Worm (Caenorhabditis elegans) whole organism, L1 larva: ENCODE measurements around the gene sqt-2.

Experiments used
- C04F5.9 ChIP-seq: sonication (generic microtip); optimal IDR thresholded peaks from 2 replicates; lab custom pipeline; 2016; ENCODE audit warnings: missing genetic modification characterization, missing compliant biosample characterization
- F16B12.6 ChIP-seq: fragments of 150-350 bp; optimal IDR thresholded peaks from 2 replicates; lab custom pipeline; 2014; ENCODE audit warnings: missing biosample characterization, missing genetic modification characterization
- alr-1 ChIP-seq: fragments of 200-800 bp; sonication (Bioruptor generic); optimal IDR thresholded peaks from 2 replicates; lab custom pipeline; 2018; ENCODE audit warnings: borderline replicate concordance, mild to moderate bottlenecking, missing genetic modification characterization, missing compliant biosample characterization
- ama-1 ChIP-seq: fragments of 150-350 bp; optimal IDR thresholded peaks from 2 replicates; lab custom pipeline; 2014
- blmp-1 ChIP-seq: fragments of 150-350 bp; optimal IDR thresholded peaks from 2 replicates; lab custom pipeline; 2014; ENCODE audit warnings: missing biosample characterization, missing genetic modification characterization
- ceh-8 ChIP-seq: fragments of 200-800 bp; sonication (Bioruptor generic); optimal IDR thresholded peaks from 2 replicates; lab custom pipeline; 2018; ENCODE audit warnings: mild to moderate bottlenecking, missing genetic modification characterization, moderate library complexity, missing compliant biosample characterization
- ceh-90 ChIP-seq: sonication (generic microtip); optimal IDR thresholded peaks from 2 replicates; lab custom pipeline; 2016; ENCODE audit warnings: missing genetic modification characterization, missing compliant biosample characterization
- egl-13 ChIP-seq: sonication (generic microtip); optimal IDR thresholded peaks from 2 replicates; lab custom pipeline; 2016; ENCODE audit warnings: missing genotype, missing genetic modification reagents, missing genetic modification characterization, missing compliant biosample characterization
- elt-3 ChIP-seq, 6 experiments: fragments of 150-350 bp in 1 of 6; sonication (generic microtip); optimal IDR thresholded peaks; 2 replicates each; lab custom pipeline; 2017 to 2018; ENCODE audit warnings: missing biosample characterization in 6 of 6, missing genetic modification characterization in 6 of 6, inconsistent platforms in 1 of 6
- fkh-10 ChIP-seq: sonication (generic microtip); optimal IDR thresholded peaks from 2 replicates; lab custom pipeline; 2017; ENCODE audit warnings: missing biosample characterization, missing genetic modification reagents, missing genetic modification characterization
- fkh-4 ChIP-seq: sonication (generic microtip); optimal IDR thresholded peaks from 2 replicates; lab custom pipeline; 2016; ENCODE audit warnings: missing compliant biosample characterization, missing genetic modification characterization, borderline replicate concordance
- fkh-8 ChIP-seq: sonication (generic microtip); optimal IDR thresholded peaks from 2 replicates; lab custom pipeline; 2016; ENCODE audit warnings: mild to moderate bottlenecking, missing genetic modification characterization, missing compliant biosample characterization
- grh-1 ChIP-seq: fragments of 200-800 bp; sonication (Bioruptor generic); IDR thresholded peaks from 2 replicates; pipeline ENCODE4 v1.3.6; 2022; ENCODE audit warnings: missing genetic modification reagents, missing genetic modification characterization, missing compliant biosample characterization
- hlh-17 ChIP-seq: fragments of 200-800 bp; sonication (Bioruptor generic); optimal IDR thresholded peaks from 2 replicates; lab custom pipeline; 2018; ENCODE audit warnings: missing genetic modification characterization, mild to moderate bottlenecking, missing compliant biosample characterization, moderate library complexity, borderline replicate concordance
- irx-1 ChIP-seq: sonication (generic microtip); optimal IDR thresholded peaks from 2 replicates; lab custom pipeline; 2016; ENCODE audit warnings: missing genetic modification characterization, missing compliant biosample characterization
- isw-1 ChIP-seq: fragments of 200-800 bp; sonication (Bioruptor generic); IDR thresholded peaks from 2 replicates; pipeline ENCODE4 v1.3.6; 2022; ENCODE audit warnings: missing genetic modification characterization, missing compliant biosample characterization
- lin-13 ChIP-seq: fragments of 150-350 bp; optimal IDR thresholded peaks from 2 replicates; lab custom pipeline; 2014; ENCODE audit warnings: missing biosample characterization, missing genetic modification reagents, missing genetic modification characterization
- lin-14 ChIP-seq: fragments of 200-800 bp; sonication (Bioruptor generic); optimal IDR thresholded peaks from 2 replicates; lab custom pipeline; 2018; ENCODE audit warnings: mild to moderate bottlenecking, missing genetic modification characterization, moderate library complexity, missing compliant biosample characterization
- lin-15B ChIP-seq: fragments of 150-350 bp; sonication (generic microtip); optimal IDR thresholded peaks from 3 replicates; lab custom pipeline; 2014; ENCODE audit warnings: missing biosample characterization, missing genetic modification characterization
- lin-35 ChIP-seq, 2 experiments: fragments of 150-350 bp; optimal IDR thresholded peaks; 2 replicates each; lab custom pipeline; 2014; ENCODE audit warnings: missing biosample characterization in 2 of 2, missing genetic modification characterization in 2 of 2, missing genetic modification reagents in 2 of 2
- lir-3 ChIP-seq: sonication (generic microtip); optimal IDR thresholded peaks from 2 replicates; lab custom pipeline; 2016; ENCODE audit warnings: mild to moderate bottlenecking, missing genetic modification characterization, moderate library complexity, missing compliant biosample characterization; ENCODE audit not compliant: poor library complexity
- lsy-2 ChIP-seq, 2 experiments: fragments of 150-350 bp; optimal IDR thresholded peaks; 2 replicates each; lab custom pipeline; 2014; ENCODE audit warnings: missing biosample characterization in 2 of 2, missing genetic modification characterization in 2 of 2
- mab-9 ChIP-seq: fragments of 200-800 bp; sonication (Bioruptor generic); IDR thresholded peaks from 2 replicates; pipeline ENCODE4 v1.3.6; 2022; ENCODE audit warnings: missing genetic modification reagents, missing genetic modification characterization, missing compliant biosample characterization
- nhr-11 ChIP-seq: fragments of 150-350 bp; optimal IDR thresholded peaks from 2 replicates; lab custom pipeline; 2014; ENCODE audit warnings: missing biosample characterization, missing genetic modification characterization
- nhr-19 ChIP-seq: fragments of 200-800 bp; sonication (Bioruptor generic); conservative IDR thresholded peaks from 2 replicates; pipeline ENCODE4 v1.3.6; 2022; ENCODE audit warnings: missing genetic modification characterization, missing compliant biosample characterization
- nhr-20 ChIP-seq: sonication (generic microtip); optimal IDR thresholded peaks from 2 replicates; lab custom pipeline; 2016; ENCODE audit warnings: mild to moderate bottlenecking, missing genetic modification characterization, missing compliant biosample characterization
- nhr-28 ChIP-seq: fragments of 150-350 bp; optimal IDR thresholded peaks from 2 replicates; lab custom pipeline; 2014; ENCODE audit warnings: missing biosample characterization, missing genetic modification characterization
- nhr-47 ChIP-seq: sonication (generic microtip); optimal IDR thresholded peaks from 2 replicates; lab custom pipeline; 2016; ENCODE audit warnings: mild to moderate bottlenecking, missing genetic modification characterization, moderate library complexity, missing compliant biosample characterization
- nhr-71 ChIP-seq: sonication (generic microtip); optimal IDR thresholded peaks from 2 replicates; lab custom pipeline; 2016; ENCODE audit warnings: mild to moderate bottlenecking, missing genetic modification characterization, moderate library complexity, missing compliant biosample characterization
- nhr-76 ChIP-seq: sonication (generic microtip); optimal IDR thresholded peaks from 2 replicates; lab custom pipeline; 2017; ENCODE audit warnings: missing biosample characterization, missing genetic modification characterization
- nhr-85 ChIP-seq: sonication (generic microtip); peaks from one replicate; lab custom pipeline; 2016; ENCODE audit warnings: missing genetic modification characterization, inconsistent platforms, missing compliant biosample characterization
- nhr-90 ChIP-seq: sonication (generic microtip); optimal IDR thresholded peaks from 2 replicates; lab custom pipeline; 2016; ENCODE audit warnings: mild to moderate bottlenecking, missing genetic modification characterization, missing compliant biosample characterization; ENCODE audit not compliant: poor library complexity
- pag-3 ChIP-seq: sonication (generic microtip); optimal IDR thresholded peaks from 2 replicates; lab custom pipeline; 2017; ENCODE audit warnings: missing genetic modification characterization, mild to moderate bottlenecking, missing compliant biosample characterization, antibody characterized with exemption, borderline replicate concordance; ENCODE audit not compliant: insufficient read depth
- pax-3 ChIP-seq: fragments of 200-800 bp; sonication (Bioruptor generic); optimal IDR thresholded peaks from 2 replicates; lab custom pipeline; 2018; ENCODE audit warnings: mild to moderate bottlenecking, missing genetic modification characterization, moderate library complexity, missing compliant biosample characterization
- snpc-4 ChIP-seq: fragments of 150-350 bp; optimal IDR thresholded peaks from 2 replicates; lab custom pipeline; 2014; ENCODE audit warnings: missing biosample characterization, missing genetic modification characterization
- snu-23 ChIP-seq: sonication (generic microtip); optimal IDR thresholded peaks from 2 replicates; lab custom pipeline; 2016; ENCODE audit warnings: missing genetic modification characterization, missing compliant biosample characterization
- sptf-1 ChIP-seq: fragments of 150-350 bp; optimal IDR thresholded peaks from 2 replicates; lab custom pipeline; 2014; ENCODE audit warnings: missing biosample characterization, missing genetic modification characterization
- swsn-7 ChIP-seq: sonication (generic microtip); optimal IDR thresholded peaks from 2 replicates; lab custom pipeline; 2016; ENCODE audit warnings: missing genetic modification characterization, missing compliant biosample characterization
- tbx-2 ChIP-seq: sonication (generic microtip); optimal IDR thresholded peaks from 2 replicates; lab custom pipeline; 2016; ENCODE audit warnings: missing genetic modification characterization, missing compliant biosample characterization
- tlp-1 ChIP-seq: fragments of 150-350 bp; optimal IDR thresholded peaks from 2 replicates; lab custom pipeline; 2014; ENCODE audit warnings: missing biosample characterization, missing genetic modification characterization
- unc-62 ChIP-seq: fragments of 150-350 bp; optimal IDR thresholded peaks from 2 replicates; lab custom pipeline; 2014; ENCODE audit warnings: missing biosample characterization, missing genetic modification reagents, missing genetic modification characterization
- unc-86 ChIP-seq: sonication (generic microtip); optimal IDR thresholded peaks from 2 replicates; lab custom pipeline; 2016; ENCODE audit warnings: missing genetic modification characterization, missing compliant biosample characterization
- unc-98 ChIP-seq: fragments of 200-800 bp; sonication (Bioruptor generic); IDR thresholded peaks from 2 replicates; pipeline ENCODE4 v1.3.6; 2022; ENCODE audit warnings: missing genetic modification characterization, missing compliant biosample characterization
- zip-4 ChIP-seq: fragments of 200-800 bp; sonication (Bioruptor generic); optimal IDR thresholded peaks from 2 replicates; lab custom pipeline; 2018; ENCODE audit warnings: mild to moderate bottlenecking, missing genetic modification characterization, moderate library complexity, missing compliant biosample characterization
- ztf-4 ChIP-seq: fragments of 150-350 bp; optimal IDR thresholded peaks from 2 replicates; lab custom pipeline; 2014; ENCODE audit warnings: missing biosample characterization, missing genetic modification characterization

Gene sqt-2

ce11 chrII:8212-8611 lies 14.9 kb upstream of the sqt-2 start:
- no peak for TF ChIP-seq isw-1 (GFP tag; lab: Robert Waterston, UW)
- TF ChIP-seq F16B12.6 (tag; lab: Kevin White, UChicago), result no peak
- TF ChIP-seq irx-1 (tag; lab: Kevin White, UChicago), result no peak
- TF ChIP-seq nhr-71 (tag; lab: Kevin White, UChicago), result no peak
- TF ChIP-seq hlh-17 (GFP tag; lab: Kevin White, UChicago), result no peak
- no peak for TF ChIP-seq tbx-2 (tag; lab: Kevin White, UChicago)
- TF ChIP-seq ztf-4 (tag; lab: Kevin White, UChicago), result no peak
- no peak for TF ChIP-seq C04F5.9 (tag; lab: Kevin White, UChicago)
- no peak for TF ChIP-seq unc-86
- TF ChIP-seq alr-1, result no peak
- TF ChIP-seq pag-3 (tag; lab: Kevin White, UChicago), result no peak
- no peak for TF ChIP-seq elt-3 (tag; optimal IDR thresholded peaks at IDR 0.05; lab: Kevin White, UChicago)
- no peak for TF ChIP-seq fkh-10 (GFP tag; lab: Kevin White, UChicago)
- no peak for TF ChIP-seq egl-13 (tag; lab: Kevin White, UChicago)
- TF ChIP-seq zip-4 (GFP tag; lab: Kevin White, UChicago), result no peak
- TF ChIP-seq unc-62, result no peak
- TF ChIP-seq nhr-76, result no peak
- no peak for TF ChIP-seq mab-9 (GFP tag; lab: Robert Waterston, UW)
- no peak for TF ChIP-seq tlp-1 (tag; lab: Kevin White, UChicago)

- no peak for TF ChIP-seq grh-1 (GFP tag; lab: Robert Waterston, UW)
- no peak for TF ChIP-seq lir-3 (tag; lab: Kevin White, UChicago)
- no peak for TF ChIP-seq nhr-11 (tag; lab: Kevin White, UChicago)
- no peak for TF ChIP-seq nhr-47 (tag; lab: Kevin White, UChicago)
- no peak for TF ChIP-seq sptf-1
- TF ChIP-seq tlp-1 (tag; lab: Kevin White, UChicago), result no peak
- no peak for TF ChIP-seq unc-62
- no peak for TF ChIP-seq pax-3
Measured at ce11 chrII:11783-12182, 11.3 kb upstream of the sqt-2 start, which contains the start of gene best-4. Gene best-4 (minus strand): TSS chrII:11883.

- TF ChIP-seq nhr-85 (tag; lab: Kevin White, UChicago) (no peak), fkh-8 (tag; lab: Kevin White, UChicago) (no peak)
Measured at ce11 chrII:12685-13084, 10.4 kb upstream of the sqt-2 start, which contains the start of gene best-3. Gene best-3 (plus strand): TSS chrII:12985.

ce11 chrII:18787-19186 lies 4.3 kb upstream of the sqt-2 start:
- TF ChIP-seq F16B12.6 (tag; lab: Kevin White, UChicago) (peak; percentile 44), nhr-20 (tag; lab: Kevin White, UChicago) (peak; percentile 71), nhr-71 (tag; lab: Kevin White, UChicago) (peak; percentile 81), nhr-47 (tag; lab: Kevin White, UChicago) (peak; percentile 75), nhr-90 (tag; lab: Kevin White, UChicago) (peak; percentile 65), ceh-8 (GFP tag; lab: Kevin White, UChicago) (peak; percentile 26), nhr-19 (GFP tag; lab: Robert Waterston, UW) (peak; percentile 33; the same call in 1 of the 2 replicates), blmp-1 (tag; lab: Kevin White, UChicago) (peak; percentile 56), unc-98 (no peak), C04F5.9 (tag; lab: Kevin White, UChicago) (peak; percentile 43), lin-14 (GFP tag; lab: Kevin White, UChicago) (peak; percentile 98), snpc-4 (tag; lab: Kevin White, UChicago) (peak; percentile 30), egl-13 (tag; lab: Kevin White, UChicago) (peak; percentile 7), lin-15B (peak; percentile 5), snu-23 (peak; percentile 83), elt-3 (tag; optimal IDR thresholded peaks at IDR 0.05; lab: Kevin White, UChicago) (peak in 2 of 6 experiments; percentile 43 to 45), fkh-4 (no peak), fkh-10 (GFP tag; lab: Kevin White, UChicago) (peak; percentile 23), lsy-2 (tag; optimal IDR thresholded peaks at IDR 0.05; lab: Kevin White, UChicago) (peak; percentile 51 to 64), swsn-7 (tag; lab: Kevin White, UChicago) (peak; percentile 73), pag-3 (tag; lab: Kevin White, UChicago) (no peak), isw-1 (GFP tag; lab: Robert Waterston, UW) (peak; percentile 51), ceh-90 (tag; lab: Kevin White, UChicago) (no peak), lin-13 (peak; percentile 32), ama-1 (no peak), lin-35 (GFP tag; optimal IDR thresholded peaks at IDR 0.05; lab: Kevin White, UChicago) (peak; percentile 77 to 80), unc-86 (peak; percentile 59), nhr-28 (no peak), grh-1 (GFP tag; lab: Robert Waterston, UW) (peak; percentile 60; the same call in 1 of the 2 replicates)
